Worm (Caenorhabditis elegans): Measurements from ENCODE around the gene cest-1.1.

ce11 chrV:14197651-14198050 lies 31.1 kb upstream of the cest-1.1 start:
- TF ChIP-seq nhr-11 (tag; optimal IDR thresholded peaks at IDR 0.05) = no peak
- no peak for TF ChIP-seq lin-13 (GFP tag; optimal IDR thresholded peaks at IDR 0.05)
- TF ChIP-seq blmp-1 (tag; optimal IDR thresholded peaks at IDR 0.05; ENCODE audit: insufficient read depth) = no peak

All from whole organism, L2 larva.